Fruit fly (Drosophila melanogaster) whole organism, pupa: ENCODE measurements around the gene CG44426.

Experiments
- CG10348 ChIP-seq: fragments of 200-800 bp; sonication (Bioruptor generic); IDR thresholded peaks from 2 replicates; pipeline ENCODE4 v1.3.6; 2022; ENCODE audit warnings: missing biosample characterization, missing genetic modification characterization
- CG4496 ChIP-seq: fragments of 200-800 bp; sonication (Bioruptor generic); IDR thresholded peaks from 3 replicates; pipeline ENCODE4 v1.3.6; 2022; ENCODE audit warnings: missing biosample characterization, missing genetic modification characterization
- EcR ChIP-seq: fragments of 200-800 bp; sonication (Bioruptor generic); optimal IDR thresholded peaks from 3 replicates; lab custom pipeline; 2019; ENCODE audit warnings: missing biosample characterization, missing genetic modification characterization, mild to moderate bottlenecking, moderate library complexity, missing genetic modification reagents
- Pif1B ChIP-seq: fragments of 200-800 bp; sonication (Bioruptor generic); optimal IDR thresholded peaks from 3 replicates; lab custom pipeline; 2016; ENCODE audit warnings: missing biosample characterization, missing genetic modification characterization
- fd96Ca ChIP-seq: fragments of 200-800 bp; sonication (Bioruptor generic); IDR thresholded peaks from 3 replicates; pipeline ENCODE4 v1.3.6; 2022; ENCODE audit warnings: missing biosample characterization, missing genetic modification characterization

DNA sequence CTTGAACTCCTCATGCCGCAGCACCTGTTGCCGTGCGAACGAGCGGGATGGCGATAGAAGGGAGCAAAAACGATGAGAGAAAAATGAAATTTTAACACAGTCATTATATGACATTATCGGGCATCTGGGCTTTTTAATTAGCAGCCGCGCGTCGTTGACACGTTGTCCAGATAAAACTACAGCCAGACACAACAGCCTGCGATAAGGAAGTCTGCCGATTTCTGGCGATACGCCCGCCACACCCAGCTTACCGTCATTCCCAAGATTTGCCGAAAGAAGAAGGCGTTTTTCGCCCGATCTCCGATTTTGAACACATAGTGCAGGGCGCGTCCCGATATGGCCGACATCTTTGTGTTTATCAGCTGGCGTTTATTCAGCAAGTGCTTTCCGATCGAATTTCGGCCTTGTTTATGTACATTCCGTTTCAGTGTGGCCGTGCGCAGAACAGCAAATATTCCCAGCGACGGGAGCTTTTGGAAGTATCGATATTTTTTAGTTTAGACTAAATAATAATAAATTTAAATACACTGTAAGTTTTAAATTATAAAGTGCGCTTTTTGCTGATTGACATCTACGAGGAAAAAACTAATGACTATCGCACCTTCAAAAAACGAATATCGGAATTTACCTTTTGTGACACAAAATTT, 50.0 kb downstream of the CG44426 start, which contains the start of gene CG1532:
- TF ChIP-seq Pif1B (GFP tag; lab: Kevin White, UChicago): no peak
- no peak for TF ChIP-seq fd96Ca (GFP tag; lab: Robert Waterston, UW)
- no peak for TF ChIP-seq CG4496
- no peak for TF ChIP-seq CG10348 (GFP tag; lab: Robert Waterston, UW)
- TF ChIP-seq EcR: peak; percentile 30
